Fruit fly (Drosophila melanogaster) whole organism, pupa: ENCODE results near the gene Usp14.

ENCODE experiments used
- CG13204 ChIP-seq: fragments of 200-800 bp; sonication (Bioruptor generic); optimal IDR thresholded peaks from 2 replicates; lab custom pipeline; 2018; ENCODE audit warnings: missing biosample characterization, mild to moderate bottlenecking, missing genetic modification characterization, moderate library complexity
- CG15710 ChIP-seq: fragments of 200-800 bp; sonication (Bioruptor generic); optimal IDR thresholded peaks from 2 replicates; lab custom pipeline; 2018; ENCODE audit warnings: missing biosample characterization, mild to moderate bottlenecking, missing genetic modification characterization, moderate library complexity
- CG4496 ChIP-seq: fragments of 200-800 bp; sonication (Bioruptor generic); IDR thresholded peaks from 3 replicates; pipeline ENCODE4 v1.3.6; 2022; ENCODE audit warnings: missing biosample characterization, missing genetic modification characterization
- CG9948 ChIP-seq: fragments of 200-800 bp; sonication (Bioruptor generic); optimal IDR thresholded peaks from 2 replicates; lab custom pipeline; 2018; ENCODE audit warnings: missing biosample characterization, mild to moderate bottlenecking, missing genetic modification characterization, moderate library complexity
- EcR ChIP-seq: fragments of 200-800 bp; sonication (Bioruptor generic); optimal IDR thresholded peaks from 3 replicates; lab custom pipeline; 2019; ENCODE audit warnings: missing biosample characterization, missing genetic modification characterization, mild to moderate bottlenecking, moderate library complexity, missing genetic modification reagents

dm6 chr2L:10320174-10320775 is 6.1 kb upstream of the Usp14 start:
- no peak for TF ChIP-seq EcR
- TF ChIP-seq CG15710 (tag; lab: Kevin White, UChicago), result no peak
- TF ChIP-seq CG9948 (tag; lab: Kevin White, UChicago), result no peak
- no peak for TF ChIP-seq CG13204
- no peak for TF ChIP-seq CG4496 (GFP tag; lab: Robert Waterston, UW)
